Worm (Caenorhabditis elegans) whole organism, early embryonic: ENCODE measurements around the gene hlh-25.

Experiments
- B0310.2 ChIP-seq: sonication (generic microtip); optimal IDR thresholded peaks from 2 replicates; lab custom pipeline; 2016; ENCODE audit warnings: mild to moderate bottlenecking, missing genetic modification characterization, missing compliant biosample characterization
- F13C5.2 ChIP-seq: sonication (generic microtip); optimal IDR thresholded peaks from 2 replicates; lab custom pipeline; 2017; ENCODE audit warnings: mild to moderate bottlenecking, missing genetic modification characterization, inconsistent platforms, missing compliant biosample characterization
- aly-1 ChIP-seq: sonication (generic microtip); optimal IDR thresholded peaks from 2 replicates; lab custom pipeline; 2016; ENCODE audit warnings: missing genetic modification characterization, missing compliant biosample characterization
- ama-1 ChIP-seq: fragments of 150-350 bp; optimal IDR thresholded peaks from 2 replicates; lab custom pipeline; 2014
- ceh-13 ChIP-seq: fragments of 200-800 bp; sonication (Bioruptor generic); optimal IDR thresholded peaks from 2 replicates; lab custom pipeline; 2018; ENCODE audit warnings: mild to moderate bottlenecking, missing genetic modification characterization, missing compliant biosample characterization
- ceh-36 ChIP-seq: sonication (generic microtip); optimal IDR thresholded peaks from 2 replicates; lab custom pipeline; 2016; ENCODE audit warnings: missing genetic modification characterization, inconsistent platforms, missing compliant biosample characterization
- ets-7 ChIP-seq: sonication (generic microtip); optimal IDR thresholded peaks from 2 replicates; lab custom pipeline; 2016; ENCODE audit warnings: missing genotype, missing genetic modification characterization, missing compliant biosample characterization
- flt-1 ChIP-seq: fragments of 200-800 bp; sonication (Bioruptor generic); IDR thresholded peaks from 2 replicates; pipeline ENCODE4 v1.3.6; 2022; ENCODE audit warnings: missing genetic modification characterization, missing compliant biosample characterization
- hmbx-1 ChIP-seq: sonication (generic microtip); optimal IDR thresholded peaks from 2 replicates; lab custom pipeline; 2016; ENCODE audit warnings: mild to moderate bottlenecking, missing genetic modification characterization, missing compliant biosample characterization
- hmg-4 ChIP-seq: fragments of 200-800 bp; sonication (Bioruptor generic); optimal IDR thresholded peaks from 2 replicates; lab custom pipeline; 2018; ENCODE audit warnings: mild to moderate bottlenecking, missing genetic modification characterization, missing compliant biosample characterization
- hnd-1 ChIP-seq: sonication (generic microtip); optimal IDR thresholded peaks from 2 replicates; lab custom pipeline; 2016; ENCODE audit warnings: missing genetic modification characterization, missing compliant biosample characterization
- pes-1 ChIP-seq: fragments of 200-800 bp; sonication (Bioruptor generic); IDR thresholded peaks from 2 replicates; pipeline ENCODE4 v1.3.6; 2022; ENCODE audit warnings: missing genetic modification reagents, missing genetic modification characterization, missing compliant biosample characterization
- scrt-1 ChIP-seq: fragments of 200-800 bp; sonication (Bioruptor generic); IDR thresholded peaks from 2 replicates; pipeline ENCODE4 v1.3.6; 2022; ENCODE audit warnings: missing genetic modification characterization, missing compliant biosample characterization
- sea-1 ChIP-seq: fragments of 200-800 bp; sonication (Bioruptor generic); conservative IDR thresholded peaks from 2 replicates; pipeline ENCODE4 v1.3.6; 2022; ENCODE audit warnings: missing genetic modification characterization, missing compliant biosample characterization
- tbx-11 ChIP-seq: fragments of 200-800 bp; sonication (Bioruptor generic); IDR thresholded peaks from 2 replicates; pipeline ENCODE4 v1.3.6; 2022; ENCODE audit warnings: missing genetic modification characterization, missing compliant biosample characterization
- tbx-37 ChIP-seq: fragments of 200-800 bp; sonication (Bioruptor generic); conservative IDR thresholded peaks from 2 replicates; pipeline ENCODE4 v1.3.6; 2022; ENCODE audit warnings: missing genetic modification reagents, missing genetic modification characterization, missing compliant biosample characterization
- tra-4 ChIP-seq: sonication (generic microtip); optimal IDR thresholded peaks from 2 replicates; lab custom pipeline; 2017; ENCODE audit warnings: missing genetic modification characterization, missing compliant biosample characterization

Gene hlh-25

ce11 chrII:5554317-5554716, 19.3 kb downstream of the hlh-25 start, which contains the start of gene ins-12:
ins-12 (plus strand) TSS chrII:5554617.
- TF ChIP-seq tbx-11 (GFP tag; lab: Robert Waterston, UW): no peak
- TF ChIP-seq aly-1 (tag; lab: Kevin White, UChicago): no peak
- TF ChIP-seq scrt-1 (GFP tag; lab: Robert Waterston, UW): no peak
- TF ChIP-seq pes-1 (GFP tag; lab: Robert Waterston, UW): no peak
- no peak for TF ChIP-seq sea-1 (GFP tag; lab: Robert Waterston, UW)
- TF ChIP-seq hnd-1 (tag; lab: Kevin White, UChicago): no peak
- no peak for TF ChIP-seq ets-7 (tag; lab: Kevin White, UChicago)
- no peak for TF ChIP-seq ama-1 (lab: Kevin White, UChicago)
- no peak for TF ChIP-seq ceh-13 (GFP tag; lab: Kevin White, UChicago)
- TF ChIP-seq hmbx-1 (tag; lab: Kevin White, UChicago): no peak
- no peak for TF ChIP-seq hmg-4
- no peak for TF ChIP-seq ceh-36
- TF ChIP-seq flt-1: no peak
- no peak for TF ChIP-seq B0310.2 (tag; lab: Kevin White, UChicago)
- TF ChIP-seq tbx-37: no peak
- TF ChIP-seq tra-4 (tag; lab: Kevin White, UChicago): no peak
- no peak for TF ChIP-seq F13C5.2 (tag; lab: Kevin White, UChicago)

ce11 chrII:5554788-5555187, 19.7 kb downstream of the hlh-25 start:
- no peak for TF ChIP-seq F13C5.2 (tag; lab: Kevin White, UChicago)
- TF ChIP-seq hnd-1 (tag; lab: Kevin White, UChicago): no peak
- TF ChIP-seq pes-1 (GFP tag; lab: Robert Waterston, UW): no peak
- no peak for TF ChIP-seq flt-1
- TF ChIP-seq tbx-11 (GFP tag; lab: Robert Waterston, UW): no peak
- no peak for TF ChIP-seq hmg-4
- no peak for TF ChIP-seq tra-4 (tag; lab: Kevin White, UChicago)
- no peak for TF ChIP-seq tbx-37
- no peak for TF ChIP-seq aly-1 (tag; lab: Kevin White, UChicago)
- no peak for TF ChIP-seq ets-7 (tag; lab: Kevin White, UChicago)
- no peak for TF ChIP-seq ama-1 (lab: Kevin White, UChicago)
- TF ChIP-seq B0310.2 (tag; lab: Kevin White, UChicago): no peak
- TF ChIP-seq ceh-36: no peak
- no peak for TF ChIP-seq ceh-13 (GFP tag; lab: Kevin White, UChicago)
- no peak for TF ChIP-seq hmbx-1 (tag; lab: Kevin White, UChicago)
- no peak for TF ChIP-seq sea-1 (GFP tag; lab: Robert Waterston, UW)

- TF ChIP-seq hmg-4 (no peak), ama-1 (lab: Kevin White, UChicago) (no peak)
Observed at ce11 chrII:5555522-5555921, 20.5 kb downstream of the hlh-25 start.

ce11 chrII:5556431-5556830, 21.4 kb downstream of the hlh-25 start, which contains the start of gene ins-11:
ins-11 (plus strand) TSS chrII:5556731.
- TF ChIP-seq tra-4 (tag; lab: Kevin White, UChicago) (no peak), B0310.2 (tag; lab: Kevin White, UChicago) (no peak), ama-1 (lab: Kevin White, UChicago) (no peak), sea-1 (GFP tag; lab: Robert Waterston, UW) (no peak), scrt-1 (GFP tag; lab: Robert Waterston, UW) (no peak), ets-7 (tag; lab: Kevin White, UChicago) (no peak), tbx-11 (GFP tag; lab: Robert Waterston, UW) (no peak), hmg-4 (no peak), flt-1 (no peak), hnd-1 (tag; lab: Kevin White, UChicago) (no peak), hmbx-1 (tag; lab: Kevin White, UChicago) (no peak), pes-1 (GFP tag; lab: Robert Waterston, UW) (no peak), ceh-36 (no peak), F13C5.2 (tag; lab: Kevin White, UChicago) (no peak), tbx-37 (no peak), ceh-13 (GFP tag; lab: Kevin White, UChicago) (no peak), aly-1 (tag; lab: Kevin White, UChicago) (no peak)

- TF ChIP-seq tbx-11 (GFP tag; lab: Robert Waterston, UW): no peak
- TF ChIP-seq tbx-37: no peak
- no peak for TF ChIP-seq ceh-13 (GFP tag; lab: Kevin White, UChicago)
- no peak for TF ChIP-seq scrt-1 (GFP tag; lab: Robert Waterston, UW)
- TF ChIP-seq hmbx-1 (tag; lab: Kevin White, UChicago): no peak
- no peak for TF ChIP-seq ceh-36
- no peak for TF ChIP-seq sea-1 (GFP tag; lab: Robert Waterston, UW)
- no peak for TF ChIP-seq pes-1 (GFP tag; lab: Robert Waterston, UW)
- no peak for TF ChIP-seq B0310.2 (tag; lab: Kevin White, UChicago)
- no peak for TF ChIP-seq F13C5.2 (tag; lab: Kevin White, UChicago)
- TF ChIP-seq ets-7 (tag; lab: Kevin White, UChicago): no peak
- no peak for TF ChIP-seq flt-1
- no peak for TF ChIP-seq tra-4 (tag; lab: Kevin White, UChicago)
- TF ChIP-seq ama-1 (lab: Kevin White, UChicago): no peak
- no peak for TF ChIP-seq hnd-1 (tag; lab: Kevin White, UChicago)
Observed at ce11 chrII:5557134-5557533, 22.1 kb downstream of the hlh-25 start.

- TF ChIP-seq ets-7 (tag; lab: Kevin White, UChicago) (no peak), ama-1 (lab: Kevin White, UChicago) (no peak), hmg-4 (no peak), tbx-37 (no peak), sea-1 (GFP tag; lab: Robert Waterston, UW) (no peak), tbx-11 (GFP tag; lab: Robert Waterston, UW) (no peak), ceh-36 (no peak), B0310.2 (tag; lab: Kevin White, UChicago) (no peak), ceh-13 (GFP tag; lab: Kevin White, UChicago) (no peak), scrt-1 (GFP tag; lab: Robert Waterston, UW) (no peak), aly-1 (tag; lab: Kevin White, UChicago) (no peak), tra-4 (tag; lab: Kevin White, UChicago) (no peak), hnd-1 (tag; lab: Kevin White, UChicago) (no peak), flt-1 (no peak)
Observed at ce11 chrII:5561392-5561791, 26.4 kb downstream of the hlh-25 start, which contains the start of gene C17C3.3. C17C3.3 (plus strand) TSS chrII:5561737.
